Worm (Caenorhabditis elegans) whole organism, early embryonic: ENCODE measurements around the gene lin-8.

Experiments used
- F13C5.2 ChIP-seq: sonication (generic microtip); optimal IDR thresholded peaks from 2 replicates; lab custom pipeline; 2017; ENCODE audit warnings: mild to moderate bottlenecking, missing genetic modification characterization, inconsistent platforms, missing compliant biosample characterization
- aly-1 ChIP-seq: sonication (generic microtip); optimal IDR thresholded peaks from 2 replicates; lab custom pipeline; 2016; ENCODE audit warnings: missing genetic modification characterization, missing compliant biosample characterization
- ama-1 ChIP-seq: fragments of 150-350 bp; optimal IDR thresholded peaks from 2 replicates; lab custom pipeline; 2014
- ceh-13 ChIP-seq: fragments of 200-800 bp; sonication (Bioruptor generic); optimal IDR thresholded peaks from 2 replicates; lab custom pipeline; 2018; ENCODE audit warnings: mild to moderate bottlenecking, missing genetic modification characterization, missing compliant biosample characterization
- ceh-36 ChIP-seq: sonication (generic microtip); optimal IDR thresholded peaks from 2 replicates; lab custom pipeline; 2016; ENCODE audit warnings: missing genetic modification characterization, inconsistent platforms, missing compliant biosample characterization
- ets-7 ChIP-seq: sonication (generic microtip); optimal IDR thresholded peaks from 2 replicates; lab custom pipeline; 2016; ENCODE audit warnings: missing genotype, missing genetic modification characterization, missing compliant biosample characterization
- sea-1 ChIP-seq: fragments of 200-800 bp; sonication (Bioruptor generic); conservative IDR thresholded peaks from 2 replicates; pipeline ENCODE4 v1.3.6; 2022; ENCODE audit warnings: missing genetic modification characterization, missing compliant biosample characterization
- tbx-11 ChIP-seq: fragments of 200-800 bp; sonication (Bioruptor generic); IDR thresholded peaks from 2 replicates; pipeline ENCODE4 v1.3.6; 2022; ENCODE audit warnings: missing genetic modification characterization, missing compliant biosample characterization
- tbx-37 ChIP-seq: fragments of 200-800 bp; sonication (Bioruptor generic); conservative IDR thresholded peaks from 2 replicates; pipeline ENCODE4 v1.3.6; 2022; ENCODE audit warnings: missing genetic modification reagents, missing genetic modification characterization, missing compliant biosample characterization
- tra-4 ChIP-seq: sonication (generic microtip); optimal IDR thresholded peaks from 2 replicates; lab custom pipeline; 2017; ENCODE audit warnings: missing genetic modification characterization, missing compliant biosample characterization

DNA sequence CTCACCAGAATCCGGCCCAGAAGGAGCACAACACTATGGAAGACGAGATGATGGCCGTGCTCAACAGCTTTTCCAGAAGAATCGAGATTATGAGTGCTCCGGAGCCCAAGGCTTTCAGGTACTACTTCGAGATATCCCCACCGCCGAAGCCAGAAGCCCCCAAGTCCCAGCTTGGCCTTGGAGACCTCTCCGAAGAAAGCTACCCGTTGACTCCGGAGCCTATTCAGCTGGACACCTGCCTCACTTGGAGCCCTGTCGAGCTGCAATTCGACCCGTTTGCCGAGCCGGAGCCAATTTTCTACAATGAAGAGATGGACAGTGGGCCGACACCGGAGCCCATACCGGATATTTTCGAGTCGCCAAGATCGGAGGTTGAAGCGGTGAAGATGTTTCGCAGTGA is 5.0 kb downstream of the lin-8 start:
- no peak for TF ChIP-seq ets-7 (tag; lab: Kevin White, UChicago)
- TF ChIP-seq F13C5.2 (tag; lab: Kevin White, UChicago): no peak
- no peak for TF ChIP-seq tbx-37 (GFP tag; lab: Robert Waterston, UW)
- no peak for TF ChIP-seq aly-1 (tag; lab: Kevin White, UChicago)
- no peak for TF ChIP-seq ceh-13 (GFP tag; lab: Kevin White, UChicago)
- TF ChIP-seq ama-1 (lab: Kevin White, UChicago): no peak
- TF ChIP-seq sea-1: no peak
- no peak for TF ChIP-seq ceh-36
- no peak for TF ChIP-seq tbx-11 (GFP tag; lab: Robert Waterston, UW)
- TF ChIP-seq tra-4 (tag; lab: Kevin White, UChicago): no peak
